Fruit fly (Drosophila melanogaster) whole organism, embryonic: Measurements from ENCODE around the gene Polr2I.

Experiments
- CG10147 ChIP-seq: fragments of 200-800 bp; sonication (Bioruptor generic); optimal IDR thresholded peaks from 2 replicates; lab custom pipeline; 2019; ENCODE audit warnings: missing biosample characterization, mild to moderate bottlenecking, missing genetic modification characterization, moderate library complexity
- CG10366 ChIP-seq: fragments of 200-800 bp; sonication (Bioruptor generic); IDR thresholded peaks from 2 replicates; pipeline ENCODE4 v1.3.6; 2022; ENCODE audit warnings: missing biosample characterization, missing genetic modification characterization
- CG10565 ChIP-seq: fragments of 200-800 bp; sonication (Bioruptor generic); optimal IDR thresholded peaks from 3 replicates; lab custom pipeline; 2016; ENCODE audit warnings: missing biosample characterization, mild to moderate bottlenecking, missing genetic modification characterization
- CG12744 ChIP-seq: fragments of 200-800 bp; sonication (Bioruptor generic); optimal IDR thresholded peaks from 2 replicates; lab custom pipeline; 2016; ENCODE audit warnings: missing biosample characterization, missing genetic modification characterization
- CG13424 ChIP-seq: fragments of 200-800 bp; sonication (Bioruptor generic); optimal IDR thresholded peaks from 2 replicates; lab custom pipeline; 2019; ENCODE audit warnings: missing biosample characterization, mild to moderate bottlenecking, missing genetic modification characterization, moderate library complexity
- CG13775 ChIP-seq: fragments of 200-800 bp; sonication (Bioruptor generic); optimal IDR thresholded peaks from 3 replicates; lab custom pipeline; 2017; ENCODE audit warnings: missing biosample characterization, mild to moderate bottlenecking, missing genetic modification characterization
- CG14710 ChIP-seq: fragments of 200-800 bp; sonication (Bioruptor generic); optimal IDR thresholded peaks from 3 replicates; lab custom pipeline; 2019; ENCODE audit warnings: missing biosample characterization, mild to moderate bottlenecking, missing genetic modification characterization, moderate library complexity
- CG15073 ChIP-seq: fragments of 200-800 bp; sonication (Bioruptor generic); optimal IDR thresholded peaks from 2 replicates; lab custom pipeline; 2016; ENCODE audit warnings: missing biosample characterization, missing genetic modification characterization
- CG17359 ChIP-seq: fragments of 200-800 bp; sonication (Bioruptor generic); optimal IDR thresholded peaks from 3 replicates; lab custom pipeline; 2018; ENCODE audit warnings: missing biosample characterization, mild to moderate bottlenecking, missing genetic modification characterization, moderate library complexity
- CG1792 ChIP-seq: fragments of 200-800 bp; sonication (Bioruptor generic); optimal IDR thresholded peaks from 2 replicates; lab custom pipeline; 2016; ENCODE audit warnings: missing biosample characterization, missing genetic modification characterization
- CG18011 ChIP-seq: fragments of 200-800 bp; sonication (Bioruptor generic); optimal IDR thresholded peaks from 2 replicates; lab custom pipeline; 2017; ENCODE audit warnings: missing biosample characterization, missing genetic modification characterization, mild to moderate bottlenecking, moderate library complexity, missing genotype
- CG18262 ChIP-seq: fragments of 200-800 bp; optimal IDR thresholded peaks from 3 replicates; lab custom pipeline; 2019; ENCODE audit warnings: missing biosample characterization, mild to moderate bottlenecking, missing genetic modification characterization, moderate library complexity
- CG2116 ChIP-seq: fragments of 200-800 bp; sonication (Bioruptor generic); optimal IDR thresholded peaks from 3 replicates; lab custom pipeline; 2018; ENCODE audit warnings: missing biosample characterization, mild to moderate bottlenecking, missing genetic modification characterization
- CG2712 ChIP-seq: fragments of 200-800 bp; optimal IDR thresholded peaks from 3 replicates; lab custom pipeline; 2019; ENCODE audit warnings: missing biosample characterization, mild to moderate bottlenecking, missing genetic modification characterization, moderate library complexity
- CG3065 ChIP-seq: fragments of 200-800 bp; sonication (Bioruptor generic); optimal IDR thresholded peaks from 2 replicates; lab custom pipeline; 2016; ENCODE audit warnings: missing biosample characterization, missing genetic modification characterization
- CG4282 ChIP-seq: fragments of 200-800 bp; sonication (Bioruptor generic); optimal IDR thresholded peaks from 2 replicates; lab custom pipeline; 2016; ENCODE audit warnings: missing biosample characterization, missing genetic modification characterization
- CG4854 ChIP-seq: fragments of 200-800 bp; sonication (Bioruptor generic); optimal IDR thresholded peaks from 2 replicates; lab custom pipeline; 2016; ENCODE audit warnings: missing biosample characterization, missing genetic modification characterization, inconsistent platforms
- CG6175 ChIP-seq: fragments of 200-800 bp; sonication (Bioruptor generic); IDR thresholded peaks from 3 replicates; pipeline ENCODE4 v1.3.6; 2022; ENCODE audit warnings: missing biosample characterization, missing genetic modification characterization
- CG6254 ChIP-seq: fragments of 200-800 bp; sonication (Bioruptor generic); optimal IDR thresholded peaks from 3 replicates; lab custom pipeline; 2017; ENCODE audit warnings: mild to moderate bottlenecking, missing biosample characterization, missing genetic modification reagents, missing genetic modification characterization
- CG6689 ChIP-seq: fragments of 200-800 bp; sonication (Bioruptor generic); IDR thresholded peaks from 2 replicates; pipeline ENCODE4 v1.3.6; 2022; ENCODE audit warnings: missing biosample characterization, missing genetic modification characterization
- CG7357 ChIP-seq: fragments of 200-800 bp; sonication (Bioruptor generic); IDR thresholded peaks from 3 replicates; pipeline ENCODE4 v1.3.6; 2022; ENCODE audit warnings: missing biosample characterization, missing genetic modification characterization
- CG8478 ChIP-seq: fragments of >200 bp; optimal IDR thresholded peaks from 2 replicates; lab custom pipeline; 2018
- CG8924 ChIP-seq: fragments of 200-800 bp; optimal IDR thresholded peaks from 3 replicates; lab custom pipeline; 2019; ENCODE audit warnings: missing biosample characterization, mild to moderate bottlenecking, missing genetic modification characterization, moderate library complexity
- Dp ChIP-seq: fragments of 200-800 bp; sonication (Bioruptor generic); optimal IDR thresholded peaks from 2 replicates; lab custom pipeline; 2018; ENCODE audit warnings: missing biosample characterization, mild to moderate bottlenecking, missing genetic modification characterization, moderate library complexity
- Fer2 ChIP-seq: fragments of 200-800 bp; sonication (Bioruptor generic); optimal IDR thresholded peaks from 2 replicates; lab custom pipeline; 2018; ENCODE audit warnings: missing biosample characterization, mild to moderate bottlenecking, missing genetic modification characterization, moderate library complexity
- Hand ChIP-seq: fragments of 200-800 bp; sonication (Bioruptor generic); optimal IDR thresholded peaks from 2 replicates; lab custom pipeline; 2017; ENCODE audit warnings: mild to moderate bottlenecking, missing biosample characterization, missing genetic modification reagents, missing genetic modification characterization
- Jarid2 ChIP-seq: fragments of 200-800 bp; sonication (Bioruptor generic); optimal IDR thresholded peaks from 3 replicates; lab custom pipeline; 2017; ENCODE audit warnings: mild to moderate bottlenecking, missing biosample characterization, missing genetic modification reagents, missing genetic modification characterization
- Med ChIP-seq: fragments of 200-800 bp; sonication (Bioruptor generic); peaks from one replicate; lab custom pipeline; 2016; ENCODE audit warnings: missing biosample characterization, missing genetic modification characterization, mild to moderate bottlenecking, inconsistent platforms, moderate library complexity
- Myb ChIP-seq: fragments of 200-800 bp; sonication (Bioruptor generic); optimal IDR thresholded peaks from 2 replicates; lab custom pipeline; 2016; ENCODE audit warnings: missing biosample characterization, missing genetic modification characterization
- Oaz ChIP-seq: fragments of 200-800 bp; sonication (Bioruptor generic); IDR thresholded peaks from 2 replicates; pipeline ENCODE4 v1.3.6; 2022; ENCODE audit warnings: missing biosample characterization, missing genetic modification characterization
- Oli ChIP-seq: fragments of 200-800 bp; sonication (Bioruptor generic); optimal IDR thresholded peaks from 2 replicates; lab custom pipeline; 2018; ENCODE audit warnings: missing biosample characterization, mild to moderate bottlenecking, missing genetic modification characterization, moderate library complexity
- Scr ChIP-seq: fragments of 200-800 bp; sonication (Bioruptor generic); IDR thresholded peaks from 2 replicates; pipeline ENCODE4 v1.3.6; 2022; ENCODE audit warnings: missing biosample characterization, missing genetic modification characterization; ENCODE audit not compliant: partially characterized antibody
- Sox100B ChIP-seq: fragments of 200-800 bp; sonication (Bioruptor generic); optimal IDR thresholded peaks from 3 replicates; lab custom pipeline; 2018; ENCODE audit warnings: missing biosample characterization, mild to moderate bottlenecking, missing genetic modification characterization
- al ChIP-seq: fragments of 200-800 bp; sonication (Bioruptor generic); IDR thresholded peaks from 2 replicates; pipeline ENCODE4 v1.3.6; 2022; ENCODE audit warnings: missing biosample characterization, missing genetic modification characterization
- cato ChIP-seq: fragments of 200-800 bp; sonication (Bioruptor generic); optimal IDR thresholded peaks from 2 replicates; lab custom pipeline; 2016; ENCODE audit warnings: missing biosample characterization, missing genetic modification characterization, borderline replicate concordance
- cg ChIP-seq: fragments of 200-800 bp; sonication (Bioruptor generic); optimal IDR thresholded peaks from 3 replicates; lab custom pipeline; 2019; ENCODE audit warnings: missing biosample characterization, mild to moderate bottlenecking, missing genetic modification characterization, moderate library complexity
- crc ChIP-seq: fragments of 200-800 bp; sonication (Bioruptor generic); optimal IDR thresholded peaks from 2 replicates; lab custom pipeline; 2016; ENCODE audit warnings: missing biosample characterization, missing genetic modification characterization
- croc ChIP-seq: fragments of 200-800 bp; sonication (Bioruptor generic); conservative IDR thresholded peaks from 3 replicates; pipeline ENCODE4 v1.3.6; 2022; ENCODE audit warnings: missing biosample characterization, missing genetic modification characterization
- exex ChIP-seq: fragments of 200-800 bp; sonication (Bioruptor generic); optimal IDR thresholded peaks from 4 replicates; lab custom pipeline; 2018; ENCODE audit warnings: missing biosample characterization, mild to moderate bottlenecking, missing genetic modification characterization, moderate library complexity
- her ChIP-seq: fragments of 200-800 bp; sonication (Bioruptor generic); optimal IDR thresholded peaks from 2 replicates; lab custom pipeline; 2016; ENCODE audit warnings: missing biosample characterization, missing genetic modification characterization
- ken ChIP-seq: fragments of 200-800 bp; sonication (Bioruptor generic); IDR thresholded peaks from 3 replicates; pipeline ENCODE4 v1.3.6; 2022; ENCODE audit warnings: missing biosample characterization, missing genetic modification characterization
- kni ChIP-seq: fragments of 200-800 bp; sonication (Bioruptor generic); optimal IDR thresholded peaks from 3 replicates; lab custom pipeline; 2017; ENCODE audit warnings: mild to moderate bottlenecking, missing biosample characterization, missing genetic modification reagents, missing genetic modification characterization
- lab ChIP-seq: fragments of 200-800 bp; sonication (Bioruptor generic); optimal IDR thresholded peaks from 3 replicates; lab custom pipeline; 2017; ENCODE audit warnings: missing biosample characterization, missing genetic modification characterization, mild to moderate bottlenecking, moderate library complexity, missing genetic modification reagents
- lola ChIP-seq, 3 experiments: fragments of >200 bp in 2 of 3; fragments of 200-800 bp in 1 of 3; sonication (Bioruptor generic) in 1 of 3; optimal IDR thresholded peaks; 2 replicates each; lab custom pipeline; 2017 to 2019; ENCODE audit warnings: missing biosample characterization in 3 of 3, missing genetic modification characterization in 3 of 3, mild to moderate bottlenecking in 1 of 3, moderate library complexity in 1 of 3
- sim ChIP-seq: fragments of 200-800 bp; sonication (Bioruptor generic); IDR thresholded peaks from 2 replicates; pipeline ENCODE4 v1.3.6; 2022; ENCODE audit warnings: missing biosample characterization, missing genetic modification characterization
- slbo ChIP-seq: fragments of 200-800 bp; sonication (Bioruptor generic); IDR thresholded peaks from 2 replicates; pipeline ENCODE4 v1.3.6; 2022; ENCODE audit warnings: missing biosample characterization, missing genetic modification characterization
- sr ChIP-seq: fragments of 200-800 bp; sonication (Bioruptor generic); IDR thresholded peaks from 3 replicates; pipeline ENCODE4 v1.3.6; 2022; ENCODE audit warnings: missing biosample characterization, missing genetic modification characterization
- tgo ChIP-seq: fragments of 200-800 bp; sonication (Bioruptor generic); IDR thresholded peaks from 3 replicates; pipeline ENCODE4 v1.3.6; 2022; ENCODE audit warnings: missing biosample characterization, missing genetic modification characterization
- wor ChIP-seq: fragments of 200-800 bp; sonication (Bioruptor generic); IDR thresholded peaks from 2 replicates; pipeline ENCODE4 v1.3.6; 2022; ENCODE audit warnings: missing biosample characterization, missing genetic modification characterization
- zfh1 ChIP-seq: fragments of 200-800 bp; sonication (Bioruptor generic); IDR thresholded peaks from 3 replicates; pipeline ENCODE4 v1.3.6; 2022; ENCODE audit warnings: missing biosample characterization, missing genetic modification characterization

The Polr2I gene

DNA sequence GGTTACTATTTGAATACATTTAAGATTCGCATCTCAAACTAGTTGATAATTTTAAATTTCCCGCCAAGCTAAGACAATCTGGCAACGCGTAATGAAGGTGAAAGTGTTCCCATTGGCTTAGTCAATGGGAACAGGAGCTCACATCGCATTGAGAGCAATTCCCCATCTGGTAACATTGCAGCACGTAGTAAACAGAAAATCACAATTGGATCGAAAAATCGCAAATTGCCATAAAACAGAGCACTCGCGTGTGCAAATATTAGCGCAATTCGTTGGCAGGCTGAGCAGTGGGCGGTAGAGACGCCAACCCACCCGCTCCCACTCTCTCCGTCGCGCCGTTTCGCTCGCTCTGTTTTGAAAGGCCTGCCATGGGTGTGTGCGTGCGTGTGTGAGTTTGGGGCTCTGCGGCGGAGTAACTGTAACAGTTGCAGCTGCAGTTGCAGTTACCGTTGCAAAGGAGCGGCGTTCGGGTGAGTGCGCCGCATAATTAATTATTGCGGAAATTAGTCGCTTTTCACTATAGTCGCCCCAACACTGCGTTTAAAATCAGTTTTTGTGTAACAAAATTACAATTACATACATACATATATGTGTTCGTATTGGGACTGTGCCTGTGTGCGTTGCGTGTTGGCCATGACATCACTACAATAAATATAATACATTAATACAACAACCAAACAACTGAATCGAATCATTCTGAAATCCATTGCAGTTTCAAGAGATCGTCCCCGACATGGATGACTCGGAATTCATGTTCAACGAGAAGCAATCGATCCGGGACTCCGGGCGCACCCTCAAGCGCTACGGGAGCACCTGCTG is 10.6 kb upstream of the Polr2I start (continued):
- TF ChIP-seq Jarid2 (no peak), Hand (GFP tag; lab: Kevin White, UChicago) (no peak), Med (peak; percentile 54), Dp (peak; percentile 94), CG2712 (tag; lab: Kevin White, UChicago) (no peak), CG10565 (GFP tag; lab: Kevin White, UChicago) (no peak), CG2116 (GFP tag; lab: Kevin White, UChicago) (peak; percentile 31), kni (GFP tag; lab: Kevin White, UChicago) (peak; percentile 94), slbo (GFP tag; lab: Robert Waterston, UW) (no peak), Oaz (GFP tag; lab: Robert Waterston, UW) (no peak), CG1792 (GFP tag; lab: Kevin White, UChicago) (no peak), CG13424 (tag; lab: Kevin White, UChicago) (no peak), CG3065 (GFP tag; lab: Kevin White, UChicago) (no peak), Oli (tag; lab: Kevin White, UChicago) (no peak), CG17359 (tag; lab: Kevin White, UChicago) (no peak), exex (tag; lab: Kevin White, UChicago) (no peak), Scr (GFP tag; lab: Robert Waterston, UW) (no peak), her (GFP tag; lab: Kevin White, UChicago) (no peak), CG15073 (no peak), CG7357 (GFP tag; lab: Robert Waterston, UW) (no peak), lab (GFP tag; lab: Kevin White, UChicago) (no peak), al (GFP tag; lab: Robert Waterston, UW) (no peak), CG8478 (lab: Kevin White, UChicago) (no peak), cato (GFP tag; lab: Kevin White, UChicago) (no peak), lola (GFP tag; optimal IDR thresholded peaks at IDR 0.05; lab: Kevin White, UChicago) (no peak), CG6689 (GFP tag; lab: Robert Waterston, UW) (no peak), ken (GFP tag; lab: Robert Waterston, UW) (no peak), CG10147 (GFP tag; lab: Kevin White, UChicago) (no peak), crc (no peak), CG4854 (GFP tag; lab: Kevin White, UChicago) (no peak), Myb (GFP tag; lab: Kevin White, UChicago) (peak; percentile 30), CG12744 (GFP tag; lab: Kevin White, UChicago) (no peak), zfh1 (GFP tag; lab: Robert Waterston, UW) (no peak), cg (GFP tag; lab: Kevin White, UChicago) (peak; percentile 92), sim (GFP tag; lab: Robert Waterston, UW) (no peak), CG4282 (GFP tag; lab: Kevin White, UChicago) (no peak), CG14710 (tag; lab: Kevin White, UChicago) (peak; percentile 40), CG6254 (GFP tag; lab: Kevin White, UChicago) (no peak), wor (no peak), Fer2 (tag; lab: Kevin White, UChicago) (no peak), sr (GFP tag; lab: Robert Waterston, UW) (no peak), CG18011 (no peak), CG6175 (GFP tag; lab: Robert Waterston, UW) (no peak), croc (no peak), CG10366 (GFP tag; lab: Robert Waterston, UW) (no peak), CG8924 (tag; lab: Kevin White, UChicago) (no peak), CG13775 (GFP tag; lab: Kevin White, UChicago) (no peak), CG18262 (tag; lab: Kevin White, UChicago) (no peak), Sox100B (GFP tag; lab: Kevin White, UChicago) (no peak), tgo (no peak)
